Fruit fly (Drosophila melanogaster) whole organism, embryonic: ENCODE measurements around the gene CG14647.

ENCODE experiments used
- Adf1 ChIP-seq: fragments of 200-800 bp; sonication (Bioruptor generic); IDR thresholded peaks from 2 replicates; pipeline ENCODE4 v1.3.6; 2022; ENCODE audit warnings: missing biosample characterization, missing genetic modification characterization
- CG10147 ChIP-seq: fragments of 200-800 bp; sonication (Bioruptor generic); optimal IDR thresholded peaks from 2 replicates; lab custom pipeline; 2019; ENCODE audit warnings: missing biosample characterization, mild to moderate bottlenecking, missing genetic modification characterization, moderate library complexity
- CG12155 ChIP-seq: fragments of 200-800 bp; sonication (Bioruptor generic); optimal IDR thresholded peaks from 3 replicates; lab custom pipeline; 2016; ENCODE audit warnings: missing biosample characterization, missing genetic modification characterization
- CG18011 ChIP-seq: fragments of 200-800 bp; sonication (Bioruptor generic); optimal IDR thresholded peaks from 2 replicates; lab custom pipeline; 2017; ENCODE audit warnings: missing biosample characterization, missing genetic modification characterization, mild to moderate bottlenecking, moderate library complexity, missing genotype
- CG2199 ChIP-seq: fragments of 200-800 bp; sonication (Bioruptor generic); IDR thresholded peaks from 3 replicates; pipeline ENCODE4 v1.3.6; 2022; ENCODE audit warnings: missing biosample characterization, missing genetic modification characterization
- CG32532 ChIP-seq: fragments of 200-800 bp; sonication (Bioruptor generic); IDR thresholded peaks from 2 replicates; pipeline ENCODE4 v1.3.6; 2022; ENCODE audit warnings: missing biosample characterization, missing genetic modification characterization
- CG3281 ChIP-seq: fragments of 200-800 bp; sonication (Bioruptor generic); optimal IDR thresholded peaks from 3 replicates; lab custom pipeline; 2017; ENCODE audit warnings: missing biosample characterization, mild to moderate bottlenecking, missing genetic modification characterization
- CG3847 ChIP-seq: fragments of 200-800 bp; sonication (Bioruptor generic); IDR thresholded peaks from 2 replicates; pipeline ENCODE4 v1.3.6; 2022; ENCODE audit warnings: missing biosample characterization, missing genetic modification characterization
- CG4820 ChIP-seq: fragments of 200-800 bp; sonication (Bioruptor generic); optimal IDR thresholded peaks from 3 replicates; lab custom pipeline; 2016; ENCODE audit warnings: missing biosample characterization, missing genetic modification characterization
- CG4854 ChIP-seq: fragments of 200-800 bp; sonication (Bioruptor generic); optimal IDR thresholded peaks from 2 replicates; lab custom pipeline; 2016; ENCODE audit warnings: missing biosample characterization, missing genetic modification characterization, inconsistent platforms
- CG6272 ChIP-seq: fragments of 200-800 bp; sonication (Bioruptor generic); IDR thresholded peaks from 2 replicates; pipeline ENCODE4 v1.3.6; 2022; ENCODE audit warnings: missing biosample characterization, missing genetic modification characterization
- CG6791 ChIP-seq: fragments of 200-800 bp; sonication (Bioruptor generic); IDR thresholded peaks from 3 replicates; pipeline ENCODE4 v1.3.6; 2022; ENCODE audit warnings: missing biosample characterization, missing genetic modification characterization; ENCODE audit not compliant: partially characterized antibody
- CG7745 ChIP-seq: fragments of 200-800 bp; sonication (Bioruptor generic); optimal IDR thresholded peaks from 2 replicates; lab custom pipeline; 2018; ENCODE audit warnings: missing biosample characterization, mild to moderate bottlenecking, missing genetic modification characterization, moderate library complexity
- CG7786 ChIP-seq: fragments of 200-800 bp; sonication (Bioruptor generic); optimal IDR thresholded peaks from 2 replicates; lab custom pipeline; 2016; ENCODE audit warnings: missing biosample characterization, missing genetic modification characterization
- CG8281 ChIP-seq: fragments of 200-800 bp; sonication (Bioruptor generic); optimal IDR thresholded peaks from 2 replicates; lab custom pipeline; 2018; ENCODE audit warnings: missing biosample characterization, mild to moderate bottlenecking, missing genetic modification characterization, moderate library complexity
- CG8359 ChIP-seq: fragments of 200-800 bp; sonication (Bioruptor generic); optimal IDR thresholded peaks from 2 replicates; lab custom pipeline; 2017; ENCODE audit warnings: missing biosample characterization, mild to moderate bottlenecking, missing genetic modification characterization, borderline replicate concordance
- CG8765 ChIP-seq: fragments of 200-800 bp; sonication (Bioruptor generic); IDR thresholded peaks from 2 replicates; pipeline ENCODE4 v1.3.6; 2022; ENCODE audit warnings: missing biosample characterization, missing genetic modification characterization
- Dek ChIP-seq: fragments of 200-800 bp; sonication (Bioruptor generic); optimal IDR thresholded peaks from 3 replicates; lab custom pipeline; 2019; ENCODE audit warnings: missing biosample characterization, mild to moderate bottlenecking, missing genetic modification characterization, moderate library complexity
- E2f1 ChIP-seq: fragments of 200-800 bp; sonication (Bioruptor generic); IDR thresholded peaks from 2 replicates; pipeline ENCODE4 v1.3.6; 2022; ENCODE audit warnings: missing biosample characterization, missing genetic modification characterization
- H15 ChIP-seq: fragments of 200-800 bp; sonication (Bioruptor generic); IDR thresholded peaks from 3 replicates; pipeline ENCODE4 v1.3.6; 2022; ENCODE audit warnings: missing biosample characterization, missing genetic modification characterization
- Hr3 ChIP-seq: fragments of 200-800 bp; sonication (Bioruptor generic); optimal IDR thresholded peaks from 3 replicates; lab custom pipeline; 2016; ENCODE audit warnings: missing biosample characterization, missing genetic modification characterization
- Hr39 ChIP-seq: fragments of >200 bp; optimal IDR thresholded peaks from 2 replicates; lab custom pipeline; 2017
- Hr51 ChIP-seq, 2 experiments: fragments of 200-800 bp; sonication (Bioruptor generic); optimal IDR thresholded peaks; 2 replicates in 1 of 2; 3 replicates in 1 of 2; lab custom pipeline; 2016 to 2018; ENCODE audit warnings: missing biosample characterization in 2 of 2, missing genetic modification characterization in 2 of 2, mild to moderate bottlenecking in 1 of 2, moderate library complexity in 1 of 2
- Hsf ChIP-seq: fragments of 200-800 bp; sonication (Bioruptor generic); optimal IDR thresholded peaks from 3 replicates; lab custom pipeline; 2016; ENCODE audit warnings: missing biosample characterization, missing genetic modification characterization
- NK7.1 ChIP-seq: fragments of 200-800 bp; sonication (Bioruptor generic); optimal IDR thresholded peaks from 3 replicates; lab custom pipeline; 2016; ENCODE audit warnings: missing biosample characterization, missing genetic modification characterization
- NfI ChIP-seq: fragments of 200-800 bp; sonication (Bioruptor generic); optimal IDR thresholded peaks from 3 replicates; lab custom pipeline; 2018; ENCODE audit warnings: missing biosample characterization, mild to moderate bottlenecking, missing genetic modification characterization, moderate library complexity
- Rx ChIP-seq: fragments of 200-800 bp; sonication (Bioruptor generic); IDR thresholded peaks from 2 replicates; pipeline ENCODE4 v1.3.6; 2022; ENCODE audit warnings: missing biosample characterization, missing genetic modification characterization
- Stat92E ChIP-seq, 3 experiments: fragments of >200 bp in 2 of 3; fragments of 200-800 bp in 1 of 3; sonication (Bioruptor generic) in 1 of 3; optimal IDR thresholded peaks; 2 replicates each; lab custom pipeline; 2017 to 2019; ENCODE audit warnings: missing biosample characterization in 3 of 3, missing genetic modification characterization in 3 of 3, mild to moderate bottlenecking in 1 of 3, moderate library complexity in 1 of 3
- Taf1 ChIP-seq: fragments of 200-800 bp; sonication (Bioruptor generic); IDR thresholded peaks from 2 replicates; pipeline ENCODE4 v1.3.6; 2022; ENCODE audit warnings: missing biosample characterization, missing genetic modification characterization
- ab ChIP-seq: fragments of 200-800 bp; sonication (Bioruptor generic); optimal IDR thresholded peaks from 2 replicates; lab custom pipeline; 2016; ENCODE audit warnings: missing biosample characterization, missing genetic modification characterization
- da ChIP-seq: fragments of 200-800 bp; sonication (Bioruptor generic); optimal IDR thresholded peaks from 2 replicates; lab custom pipeline; 2016; ENCODE audit warnings: missing biosample characterization, missing genetic modification characterization
- dati ChIP-seq: fragments of 200-800 bp; sonication (Bioruptor generic); IDR thresholded peaks from 2 replicates; pipeline ENCODE4 v1.3.6; 2022; ENCODE audit warnings: missing biosample characterization, missing genetic modification characterization
- emc ChIP-seq: fragments of 200-800 bp; sonication (Bioruptor generic); optimal IDR thresholded peaks from 2 replicates; lab custom pipeline; 2016; ENCODE audit warnings: missing biosample characterization, missing genetic modification characterization
- her ChIP-seq: fragments of 200-800 bp; sonication (Bioruptor generic); optimal IDR thresholded peaks from 2 replicates; lab custom pipeline; 2016; ENCODE audit warnings: missing biosample characterization, missing genetic modification characterization
- hkb ChIP-seq, 2 experiments: fragments of 200-800 bp in 1 of 2; fragments of >200 bp in 1 of 2; sonication (Bioruptor generic) in 1 of 2; IDR thresholded peaks in 1 of 2; optimal IDR thresholded peaks in 1 of 2; 2 replicates each; pipeline versions ENCODE4 v1.3.6 to Lab custom; 2017 to 2022; ENCODE audit warnings: missing biosample characterization in 1 of 2, missing genetic modification characterization in 1 of 2
- hth ChIP-seq: fragments of >200 bp; optimal IDR thresholded peaks from 2 replicates; lab custom pipeline; 2017; ENCODE audit warnings: inconsistent platforms
- inv ChIP-seq: fragments of 200-800 bp; sonication (Bioruptor generic); IDR thresholded peaks from 2 replicates; pipeline ENCODE4 v1.3.6; 2022; ENCODE audit warnings: missing biosample characterization, missing genetic modification characterization; ENCODE audit not compliant: partially characterized antibody
- nom ChIP-seq: fragments of 200-800 bp; sonication (Bioruptor generic); optimal IDR thresholded peaks from 2 replicates; lab custom pipeline; 2017; ENCODE audit warnings: missing biosample characterization, missing genetic modification characterization, mild to moderate bottlenecking, moderate library complexity, missing genetic modification reagents
- oc ChIP-seq: fragments of 200-800 bp; sonication (Bioruptor generic); optimal IDR thresholded peaks from 2 replicates; lab custom pipeline; 2018; ENCODE audit warnings: missing biosample characterization, mild to moderate bottlenecking, missing genetic modification characterization, moderate library complexity
- otp ChIP-seq: fragments of 200-800 bp; sonication (Bioruptor generic); IDR thresholded peaks from 3 replicates; pipeline ENCODE4, ENCODE4 v1.3.6; 2022; ENCODE audit warnings: missing biosample characterization, missing genetic modification characterization
- peb ChIP-seq: fragments of 200-800 bp; sonication (Bioruptor generic); IDR thresholded peaks from 2 replicates; pipeline ENCODE4 v1.3.6; 2022; ENCODE audit warnings: missing biosample characterization, missing genetic modification characterization
- pho ChIP-seq: fragments of 200-800 bp; sonication (Bioruptor generic); optimal IDR thresholded peaks from 2 replicates; lab custom pipeline; 2016; ENCODE audit warnings: missing biosample characterization, missing genetic modification characterization
- psq ChIP-seq: fragments of 200-800 bp; sonication (Bioruptor generic); optimal IDR thresholded peaks from 2 replicates; lab custom pipeline; 2017; ENCODE audit warnings: missing biosample characterization, missing genetic modification characterization
- pzg ChIP-seq: fragments of 200-800 bp; sonication (Bioruptor generic); optimal IDR thresholded peaks from 3 replicates; lab custom pipeline; 2018; ENCODE audit warnings: missing biosample characterization, mild to moderate bottlenecking, missing genetic modification characterization, moderate library complexity
- repo ChIP-seq: fragments of 200-800 bp; sonication (Bioruptor generic); optimal IDR thresholded peaks from 2 replicates; lab custom pipeline; 2016; ENCODE audit warnings: missing biosample characterization, missing genetic modification characterization
- row ChIP-seq: fragments of 200-800 bp; sonication (Bioruptor generic); IDR thresholded peaks from 3 replicates; pipeline ENCODE4 v1.3.6; 2022; ENCODE audit warnings: missing biosample characterization, missing genetic modification characterization
- salm ChIP-seq: fragments of 200-800 bp; sonication (Bioruptor generic); optimal IDR thresholded peaks from 2 replicates; lab custom pipeline; 2018; ENCODE audit warnings: missing biosample characterization, mild to moderate bottlenecking, missing genetic modification characterization
- sens ChIP-seq: fragments of 200-800 bp; sonication (Bioruptor generic); peaks from one replicate; lab custom pipeline; 2016; ENCODE audit warnings: missing biosample characterization, missing genetic modification characterization
- stc ChIP-seq: fragments of 200-800 bp; sonication (Bioruptor generic); IDR thresholded peaks from 2 replicates; pipeline ENCODE4 v1.3.6; 2022; ENCODE audit warnings: missing biosample characterization, missing genetic modification characterization
- tll ChIP-seq, 2 experiments: fragments of 200-800 bp in 1 of 2; fragments of >200 bp in 1 of 2; sonication (Bioruptor generic) in 1 of 2; optimal IDR thresholded peaks; 2 replicates each; lab custom pipeline; 2017 to 2019; ENCODE audit warnings: missing biosample characterization in 2 of 2, missing genetic modification characterization in 2 of 2, mild to moderate bottlenecking in 1 of 2, moderate library complexity in 1 of 2
- vnd ChIP-seq: fragments of 200-800 bp; sonication (Bioruptor generic); IDR thresholded peaks from 3 replicates; pipeline ENCODE4 v1.3.6; 2022; ENCODE audit warnings: missing biosample characterization, missing genetic modification characterization; ENCODE audit not compliant: partially characterized antibody

The CG14647 gene

dm6 chr3R:4387490-4387889, 12.8 kb upstream of the CG14647 start, which contains the start of gene tub:
Gene tub (plus strand): TSS chr3R:4387742.
- TF ChIP-seq emc (peak; percentile 1), Adf1 (GFP tag; lab: Robert Waterston, UW) (peak; percentile 69), sens (GFP tag; lab: Kevin White, UChicago) (peak; percentile 91), CG8359 (GFP tag; lab: Kevin White, UChicago) (no peak), otp (GFP tag; lab: Robert Waterston, UW) (no peak), Dek (tag; lab: Kevin White, UChicago) (no peak), her (peak; percentile 23), pzg (GFP tag; lab: Kevin White, UChicago) (peak; percentile 87), pho (GFP tag; lab: Kevin White, UChicago) (peak; percentile 15), tll (GFP tag; optimal IDR thresholded peaks at IDR 0.05; lab: Kevin White, UChicago) (no peak), hth (lab: Kevin White, UChicago) (no peak), dati (GFP tag; lab: Robert Waterston, UW) (no peak), row (GFP tag; lab: Robert Waterston, UW) (peak; percentile 85), E2f1 (GFP tag; lab: Robert Waterston, UW) (no peak), CG3281 (GFP tag; lab: Kevin White, UChicago) (peak; percentile 47), Hr3 (GFP tag; lab: Kevin White, UChicago) (peak; percentile 20), hkb (optimal IDR thresholded peaks at IDR 0.05; lab: Kevin White, UChicago) (no peak), hkb (GFP tag; IDR thresholded peaks at IDR 0.05; lab: Robert Waterston, UW) (no peak; the same call in 1 of the 2 replicates), CG12155 (GFP tag; lab: Kevin White, UChicago) (peak; percentile 36), CG32532 (GFP tag; lab: Robert Waterston, UW) (peak; percentile 62), CG7786 (peak; percentile 23), CG18011 (GFP tag; lab: Kevin White, UChicago) (peak; percentile 4), peb (GFP tag; lab: Robert Waterston, UW) (no peak), CG3847 (GFP tag; lab: Robert Waterston, UW) (peak; percentile 62; the same call in 1 of the 2 replicates), Rx (GFP tag; lab: Robert Waterston, UW) (no peak), CG6272 (GFP tag; lab: Robert Waterston, UW) (no peak), Taf1 (GFP tag; lab: Robert Waterston, UW) (no peak), nom (GFP tag; lab: Kevin White, UChicago) (peak; percentile 13), inv (GFP tag; lab: Robert Waterston, UW) (no peak), CG7745 (tag; lab: Kevin White, UChicago) (no peak), stc (GFP tag; lab: Robert Waterston, UW) (no peak), ab (GFP tag; lab: Kevin White, UChicago) (no peak), Stat92E (GFP tag; optimal IDR thresholded peaks at IDR 0.05; lab: Kevin White, UChicago) (peak in 1 of 3 experiments; percentile 13), CG2199 (peak; percentile 62; the same call in 2 of the 3 replicates), H15 (no peak), Hr39 (no peak), vnd (GFP tag; lab: Robert Waterston, UW) (no peak), NfI (GFP tag; lab: Kevin White, UChicago) (peak; percentile 59), CG4854 (GFP tag; lab: Kevin White, UChicago) (no peak), CG10147 (GFP tag; lab: Kevin White, UChicago) (no peak), CG6791 (no peak), Hr51 (GFP tag; optimal IDR thresholded peaks at IDR 0.05; lab: Kevin White, UChicago) (no peak), CG8765 (GFP tag; lab: Robert Waterston, UW) (no peak), psq (GFP tag; lab: Kevin White, UChicago) (peak; percentile 32), salm (tag; lab: Kevin White, UChicago) (no peak), oc (tag; lab: Kevin White, UChicago) (no peak), CG8281 (tag; lab: Kevin White, UChicago) (no peak), CG4820 (peak; percentile 24), da (GFP tag; lab: Kevin White, UChicago) (peak; percentile 17), NK7.1 (GFP tag; lab: Kevin White, UChicago) (peak; percentile 8), repo (GFP tag; lab: Kevin White, UChicago) (peak; percentile 36), Hsf (GFP tag; lab: Kevin White, UChicago) (peak; percentile 48)
